Worm (Caenorhabditis elegans) whole organism, L2 larva: ENCODE results near the gene eng-1.

ENCODE experiments used
- unc-55 ChIP-seq: fragments of 150-350 bp; sonication (generic microtip); optimal IDR thresholded peaks from 3 replicates; lab custom pipeline; 2014; ENCODE audit warnings: missing biosample characterization, missing genetic modification reagents, missing genetic modification characterization
- ztf-11 ChIP-seq: sonication (generic microtip); optimal IDR thresholded peaks from 2 replicates; lab custom pipeline; 2017; ENCODE audit warnings: missing biosample characterization, missing genetic modification characterization

- TF ChIP-seq ztf-11 (no peak), unc-55 (GFP tag; lab: Kevin White, UChicago) (no peak)
These were observed 6.0 kb upstream of the eng-1 start for ce11 chrIII:5874263-5874662.
